Comparison of ENCODE assay signal across 1 fruit fly cellular context in the genomic region with DNA sequence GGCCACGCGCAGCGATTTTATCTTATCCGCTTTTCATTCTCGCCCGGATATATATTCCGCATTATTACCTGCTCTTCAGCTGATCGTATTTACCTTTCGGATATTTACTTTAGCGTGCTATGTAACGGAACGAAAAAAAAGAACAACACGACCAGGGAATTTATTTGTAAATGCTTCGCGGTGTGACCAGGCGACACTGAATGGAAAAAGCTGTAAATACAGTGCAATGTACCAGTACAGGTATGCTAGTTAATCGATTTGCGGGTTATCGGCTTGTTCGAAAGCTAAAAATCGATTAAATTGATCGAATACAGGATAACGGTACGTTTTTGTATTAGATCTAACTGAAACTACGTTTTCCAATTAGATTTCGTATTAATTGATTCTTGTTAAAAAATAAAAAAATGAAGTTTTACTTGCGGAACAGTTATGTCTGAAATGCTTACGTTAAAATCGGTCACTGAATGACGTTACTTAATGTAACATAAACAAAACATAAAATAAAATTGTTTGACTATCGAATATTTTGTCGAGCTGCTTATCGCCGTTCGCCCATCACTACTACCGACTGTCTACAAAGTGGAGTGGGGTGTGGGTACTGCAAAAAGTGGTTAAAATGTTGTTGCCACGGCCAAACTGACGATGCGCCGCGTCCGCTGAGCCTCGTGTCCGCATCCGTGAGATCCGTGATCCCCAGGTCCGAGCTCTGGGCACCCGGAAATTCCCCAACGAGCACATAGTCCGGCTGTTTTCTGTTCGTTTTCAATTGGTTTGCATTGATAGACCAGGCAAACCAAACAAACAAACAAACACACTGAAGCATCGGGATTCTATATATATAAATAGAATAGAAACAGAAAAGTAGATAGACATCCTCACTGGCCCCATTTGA.
A peak's percentile ranks its signal among the peaks of the same experiment; 100 is the strongest.
TF ChIP-seq lines count a peak whose summit lies in the region.

A gene (minus strand): TSS at position 203 of the 892 bp plus-strand sequence.
A gene (plus strand): TSS at position 553 of the 892 bp plus-strand sequence.

TF ChIP-seq in whole organism, embryonic, 481 proteins besides CTCF, POLR2A, EP300 and RAD21 (continued from another document and continues in another):
- TF ChIP-seq CG12659 (GFP tag; optimal IDR thresholded peaks at IDR 0.05; lab: Kevin White, UChicago) (peak; percentile 90), Deaf1 (tag; optimal IDR thresholded peaks at IDR 0.05; lab: Kevin White, UChicago) (peak; percentile 21), CG8359 (GFP tag; optimal IDR thresholded peaks at IDR 0.05; lab: Kevin White, UChicago; ENCODE audit: borderline replicate concordance) (peak; percentile 13), CG13624 (GFP tag; optimal IDR thresholded peaks at IDR 0.05; lab: Kevin White, UChicago) (peak; percentile 78), dan (GFP tag; IDR thresholded peaks at IDR 0.05; lab: Robert Waterston, UW) (no peak), danr (GFP tag; IDR thresholded peaks at IDR 0.05; lab: Robert Waterston, UW) (peak; percentile 57; the same call in 1 of the 2 replicates), NC2α (GFP tag; optimal IDR thresholded peaks at IDR 0.05; lab: Kevin White, UChicago) (peak; percentile 55), HHEX (GFP tag; optimal IDR thresholded peaks at IDR 0.05; lab: Kevin White, UChicago) (peak; percentile 87), CG13424 (tag; optimal IDR thresholded peaks at IDR 0.05; lab: Kevin White, UChicago) (peak; percentile 71), CG17186 (GFP tag; optimal IDR thresholded peaks at IDR 0.05; lab: Kevin White, UChicago) (peak; percentile 4), mam (GFP tag; optimal IDR thresholded peaks at IDR 0.05; lab: Kevin White, UChicago) (peak; percentile 43), CG15601 (tag; optimal IDR thresholded peaks at IDR 0.05; lab: Kevin White, UChicago) (peak; percentile 87), kay (GFP tag; optimal IDR thresholded peaks at IDR 0.05; lab: Kevin White, UChicago) (peak; percentile 80), CG10267 (tag; optimal IDR thresholded peaks at IDR 0.05; lab: Kevin White, UChicago) (peak; percentile 46), aop (GFP tag; IDR thresholded peaks at IDR 0.05; lab: Robert Waterston, UW) (0 out of 2 replicates have a peak, but pooled peaks have one; percentile 22), CG9797 (GFP tag; optimal IDR thresholded peaks at IDR 0.05; lab: Kevin White, UChicago) (peak; percentile 77), knrl (GFP tag; IDR thresholded peaks at IDR 0.05; lab: Robert Waterston, UW; ENCODE audit: partially characterized antibody) (peak; percentile 56; the same call in 2 of the 3 replicates), grau (tag; optimal IDR thresholded peaks at IDR 0.05; lab: Kevin White, UChicago) (peak; percentile 66), croc (GFP tag; conservative IDR thresholded peaks at IDR 0.05; lab: Robert Waterston, UW) (no peak), CG17912 (GFP tag; optimal IDR thresholded peaks at IDR 0.05; lab: Kevin White, UChicago) (peak; percentile 92), crc (GFP tag; optimal IDR thresholded peaks at IDR 0.05; lab: Kevin White, UChicago) (peak; percentile 71), CG11398 (GFP tag; optimal IDR thresholded peaks at IDR 0.05; lab: Kevin White, UChicago) (peak; percentile 88), zen2 (GFP tag; IDR thresholded peaks at IDR 0.05; lab: Robert Waterston, UW; ENCODE audit: partially characterized antibody) (0 out of 3 replicates have a peak, but pooled peaks have one; percentile 40), mld (GFP tag; IDR thresholded peaks at IDR 0.05; lab: Robert Waterston, UW; ENCODE audit: partially characterized antibody) (peak; percentile 61; the same call in 2 of the 3 replicates), CG6765 (GFP tag; optimal IDR thresholded peaks at IDR 0.05; lab: Kevin White, UChicago) (peak; percentile 82), CG17359 (tag; optimal IDR thresholded peaks at IDR 0.05; lab: Kevin White, UChicago) (peak; percentile 85), CG10321 (GFP tag; IDR thresholded peaks at IDR 0.05; lab: Robert Waterston, UW) (peak; percentile 62), otp (GFP tag; IDR thresholded peaks at IDR 0.05; lab: Robert Waterston, UW) (peak; percentile 76; the same call in 1 of the 3 replicates), CG16779 (GFP tag; IDR thresholded peaks at IDR 0.05; lab: Robert Waterston, UW) (peak; percentile 36; the same call in 1 of the 2 replicates), Antp (GFP tag; optimal IDR thresholded peaks at IDR 0.05; lab: Kevin White, UChicago) (peak; percentile 53), schlank (tag; optimal IDR thresholded peaks at IDR 0.05; lab: Kevin White, UChicago) (peak; percentile 83), jing (GFP tag; optimal IDR thresholded peaks at IDR 0.05; lab: Kevin White, UChicago) (no peak), CG1792 (GFP tag; optimal IDR thresholded peaks at IDR 0.05; lab: Kevin White, UChicago) (peak; percentile 80), unpg (GFP tag; optimal IDR thresholded peaks at IDR 0.05; lab: Kevin White, UChicago) (peak; percentile 63), sd (tag; optimal IDR thresholded peaks at IDR 0.05; lab: Kevin White, UChicago) (peak; percentile 92), toy (GFP tag; IDR thresholded peaks at IDR 0.05; lab: Robert Waterston, UW) (peak; percentile 40; the same call in 1 of the 2 replicates), trh (GFP tag; optimal IDR thresholded peaks at IDR 0.05; lab: Kevin White, UChicago) (peak; percentile 57), CG9609 (GFP tag; optimal IDR thresholded peaks at IDR 0.05; lab: Kevin White, UChicago) (peak; percentile 58), HLHmδ (GFP tag; optimal IDR thresholded peaks at IDR 0.05; lab: Kevin White, UChicago) (peak; percentile 38), CG16815 (GFP tag; optimal IDR thresholded peaks at IDR 0.05; lab: Kevin White, UChicago) (no peak), Lpt (GFP tag; optimal IDR thresholded peaks at IDR 0.05; lab: Kevin White, UChicago) (no peak), Sin3A (optimal IDR thresholded peaks at IDR 0.05; lab: Kevin White, UChicago) (peak; percentile 61), CG18476 (GFP tag; optimal IDR thresholded peaks at IDR 0.05; lab: Kevin White, UChicago) (peak; percentile 49), CG9876 (GFP tag; optimal IDR thresholded peaks at IDR 0.05; lab: Kevin White, UChicago) (peak; percentile 65), esg (GFP tag; conservative IDR thresholded peaks at IDR 0.05; lab: Robert Waterston, UW) (no peak), Ptx1 (GFP tag; IDR thresholded peaks at IDR 0.05; lab: Robert Waterston, UW) (peak; percentile 27; the same call in 1 of the 2 replicates), CG11560 (tag; IDR thresholded peaks at IDR 0.05; lab: Robert Waterston, UW) (peak; percentile 98), pho (GFP tag; optimal IDR thresholded peaks at IDR 0.05; lab: Kevin White, UChicago) (peak; percentile 81), CrebB (tag; optimal IDR thresholded peaks at IDR 0.05; lab: Kevin White, UChicago) (peak; percentile 87), tin (GFP tag; optimal IDR thresholded peaks at IDR 0.05; lab: Kevin White, UChicago) (peak; percentile 40), ro (GFP tag; IDR thresholded peaks at IDR 0.05; lab: Robert Waterston, UW) (no peak), Poxn (GFP tag; IDR thresholded peaks at IDR 0.05; lab: Robert Waterston, UW) (no peak), CG4404 (GFP tag; IDR thresholded peaks at IDR 0.05; lab: Robert Waterston, UW) (no peak), CG6272 (GFP tag; IDR thresholded peaks at IDR 0.05; lab: Robert Waterston, UW) (no peak), CG1647 (GFP tag; optimal IDR thresholded peaks at IDR 0.05; lab: Kevin White, UChicago) (peak; percentile 76), Camta (GFP tag; optimal IDR thresholded peaks at IDR 0.05; lab: Kevin White, UChicago) (peak; percentile 62), fd3F (GFP tag; optimal IDR thresholded peaks at IDR 0.05; lab: Kevin White, UChicago) (peak; percentile 79), tll (GFP tag; optimal IDR thresholded peaks at IDR 0.05; lab: Kevin White, UChicago) (no peak), CG6813 (GFP tag; optimal IDR thresholded peaks at IDR 0.05; lab: Kevin White, UChicago) (peak; percentile 91), org-1 (GFP tag; optimal IDR thresholded peaks at IDR 0.05; lab: Kevin White, UChicago) (peak; percentile 67), wdn (GFP tag; IDR thresholded peaks at IDR 0.05; lab: Robert Waterston, UW) (peak; percentile 24; the same call in 1 of the 2 replicates), CG3407 (GFP tag; optimal IDR thresholded peaks at IDR 0.05; lab: Kevin White, UChicago) (peak; percentile 90), BtbVII (GFP tag; optimal IDR thresholded peaks at IDR 0.05; lab: Kevin White, UChicago) (peak; percentile 83), CG4854 (GFP tag; optimal IDR thresholded peaks at IDR 0.05; lab: Kevin White, UChicago) (peak; percentile 72), Bteb2 (GFP tag; optimal IDR thresholded peaks at IDR 0.05; lab: Kevin White, UChicago) (peak; percentile 54), CG12391 (tag; optimal IDR thresholded peaks at IDR 0.05; lab: Kevin White, UChicago) (peak; percentile 43), hb (GFP tag; IDR thresholded peaks at IDR 0.05; lab: Robert Waterston, UW; ENCODE audit: partially characterized antibody) (peak; percentile 82), CG8924 (tag; optimal IDR thresholded peaks at IDR 0.05; lab: Kevin White, UChicago) (peak; percentile 60), odd (GFP tag; optimal IDR thresholded peaks at IDR 0.05; lab: Kevin White, UChicago) (peak; percentile 78), stwl (tag; optimal IDR thresholded peaks at IDR 0.05; lab: Kevin White, UChicago) (peak; percentile 63), CG32767 (GFP tag; IDR thresholded peaks at IDR 0.05; lab: Robert Waterston, UW) (no peak), CG12299 (tag; optimal IDR thresholded peaks at IDR 0.05; lab: Kevin White, UChicago) (peak; percentile 86), CG7357 (GFP tag; IDR thresholded peaks at IDR 0.05; lab: Robert Waterston, UW) (no peak), HmgZ (tag; optimal IDR thresholded peaks at IDR 0.05; lab: Kevin White, UChicago) (peak; percentile 75), CG2120 (GFP tag; optimal IDR thresholded peaks at IDR 0.05; lab: Kevin White, UChicago) (peak; percentile 77), wek (GFP tag; optimal IDR thresholded peaks at IDR 0.05; lab: Kevin White, UChicago) (peak; percentile 88), Jarid2 (GFP tag; optimal IDR thresholded peaks at IDR 0.05; lab: Kevin White, UChicago) (peak; percentile 82), CG11247 (GFP tag; IDR thresholded peaks at IDR 0.05; lab: Robert Waterston, UW) (peak; percentile 63), CG15479 (GFP tag; optimal IDR thresholded peaks at IDR 0.05; lab: Kevin White, UChicago) (no peak), B-H1 (GFP tag; IDR thresholded peaks at IDR 0.05; lab: Robert Waterston, UW) (peak; percentile 22; the same call in 1 of the 3 replicates), ash1 (GFP tag; optimal IDR thresholded peaks at IDR 0.05; lab: Kevin White, UChicago) (peak; percentile 84), pan (optimal IDR thresholded peaks at IDR 0.05; lab: Kevin White, UChicago) (no peak), pan (GFP tag; optimal IDR thresholded peaks at IDR 0.05 in 1 of 2, IDR thresholded peaks at IDR 0.05 in 1 of 2) (peak in 1 of 2 experiments; percentile 69), CG10462 (GFP tag; optimal IDR thresholded peaks at IDR 0.05; lab: Kevin White, UChicago) (peak; percentile 71), CG43689 (GFP tag; IDR thresholded peaks at IDR 0.05; lab: Robert Waterston, UW) (peak; percentile 54), sob (GFP tag; IDR thresholded peaks at IDR 0.05; lab: Robert Waterston, UW) (peak; percentile 79), CG2199 (GFP tag; IDR thresholded peaks at IDR 0.05; lab: Robert Waterston, UW) (no peak), Nf-YA (GFP tag; IDR thresholded peaks at IDR 0.05; lab: Robert Waterston, UW) (peak; percentile 79), tgo (GFP tag; IDR thresholded peaks at IDR 0.05; lab: Robert Waterston, UW) (peak; percentile 31; the same call in 2 of the 3 replicates), kah (GFP tag; optimal IDR thresholded peaks at IDR 0.05; lab: Kevin White, UChicago) (peak; percentile 73), Ssrp (tag; optimal IDR thresholded peaks at IDR 0.05; lab: Kevin White, UChicago) (no peak), zfh2 (GFP tag; optimal IDR thresholded peaks at IDR 0.05; lab: Kevin White, UChicago) (peak; percentile 6), h (optimal IDR thresholded peaks at IDR 0.05; lab: Kevin White, UChicago) (no peak), ase (GFP tag; IDR thresholded peaks at IDR 0.05; lab: Robert Waterston, UW) (no peak), CG4360 (GFP tag; IDR thresholded peaks at IDR 0.05; lab: Robert Waterston, UW) (peak; percentile 59; the same call in 1 of the 2 replicates), HLH4C (GFP tag; IDR thresholded peaks at IDR 0.05; lab: Robert Waterston, UW; ENCODE audit: partially characterized antibody) (peak; percentile 85), H2.0 (GFP tag; IDR thresholded peaks at IDR 0.05; lab: Robert Waterston, UW) (no peak), CG11456 (GFP tag; IDR thresholded peaks at IDR 0.05; lab: Robert Waterston, UW) (peak; percentile 70; the same call in 2 of the 3 replicates), CHES-1-like (GFP tag; optimal IDR thresholded peaks at IDR 0.05; lab: Kevin White, UChicago) (peak; percentile 87), E2f2 (GFP tag; IDR thresholded peaks at IDR 0.05; lab: Robert Waterston, UW) (peak; percentile 50), Dp (GFP tag; optimal IDR thresholded peaks at IDR 0.05; lab: Kevin White, UChicago) (peak; percentile 30), Vsx1 (GFP tag; optimal IDR thresholded peaks at IDR 0.05; lab: Kevin White, UChicago) (peak; percentile 78), Sox100B (GFP tag; optimal IDR thresholded peaks at IDR 0.05; lab: Kevin White, UChicago) (peak; percentile 88), CG1603 (tag; optimal IDR thresholded peaks at IDR 0.05; lab: Kevin White, UChicago) (peak; percentile 65), CG6175 (GFP tag; IDR thresholded peaks at IDR 0.05; lab: Robert Waterston, UW) (no peak), Sry-δ (GFP tag; optimal IDR thresholded peaks at IDR 0.05; lab: Kevin White, UChicago) (peak; percentile 87), ewg (GFP tag; optimal IDR thresholded peaks at IDR 0.05; lab: Kevin White, UChicago) (peak; percentile 71), CG3163 (GFP tag; optimal IDR thresholded peaks at IDR 0.05; lab: Kevin White, UChicago) (peak; percentile 67), ara (GFP tag; IDR thresholded peaks at IDR 0.05; lab: Robert Waterston, UW) (peak; percentile 71), CG9817 (tag; optimal IDR thresholded peaks at IDR 0.05; lab: Kevin White, UChicago) (peak; percentile 47), Asciz (GFP tag; optimal IDR thresholded peaks at IDR 0.05; lab: Kevin White, UChicago) (peak; percentile 88), sisA (GFP tag; IDR thresholded peaks at IDR 0.05; lab: Robert Waterston, UW) (no peak), ftz-f1 (GFP tag; optimal IDR thresholded peaks at IDR 0.05; lab: Kevin White, UChicago) (no peak), Dfd (GFP tag; optimal IDR thresholded peaks at IDR 0.05; lab: Kevin White, UChicago) (no peak), Hr39 (optimal IDR thresholded peaks at IDR 0.05; lab: Kevin White, UChicago) (no peak), bcd (GFP tag; optimal IDR thresholded peaks at IDR 0.05; lab: Kevin White, UChicago) (peak; percentile 72), fd64A (GFP tag; optimal IDR thresholded peaks at IDR 0.05; lab: Kevin White, UChicago) (peak; percentile 83)
